Worm (Caenorhabditis elegans) whole organism, mixed stage, embryonic: ENCODE measurements around the gene sru-7.

ENCODE experiments used
- elt-1 ChIP-seq: sonication (generic microtip); optimal IDR thresholded peaks from 2 replicates; lab custom pipeline; 2017; ENCODE audit warnings: missing genetic modification characterization, mild to moderate bottlenecking, missing compliant biosample characterization, antibody characterized with exemption, moderate library complexity, borderline replicate concordance; ENCODE audit not compliant: insufficient read depth
- lin-13 ChIP-seq: fragments of 150-350 bp; optimal IDR thresholded peaks from 2 replicates; lab custom pipeline; 2014; ENCODE audit warnings: missing biosample characterization, missing genetic modification characterization
- nhr-12 ChIP-seq: fragments of 150-350 bp; optimal IDR thresholded peaks from 2 replicates; lab custom pipeline; 2014; ENCODE audit warnings: missing biosample characterization, missing genetic modification characterization
- sptf-1 ChIP-seq: sonication (generic microtip); optimal IDR thresholded peaks from 2 replicates; lab custom pipeline; 2017; ENCODE audit warnings: mild to moderate bottlenecking, missing genetic modification characterization, moderate library complexity, missing compliant biosample characterization
- unc-62 ChIP-seq: fragments of 150-350 bp; optimal IDR thresholded peaks from 2 replicates; lab custom pipeline; 2014; ENCODE audit warnings: missing biosample characterization, missing genetic modification reagents, missing genetic modification characterization
- ztf-11 ChIP-seq: fragments of 150-350 bp; optimal IDR thresholded peaks from 2 replicates; lab custom pipeline; 2014; ENCODE audit warnings: missing biosample characterization, missing genetic modification characterization

DNA sequence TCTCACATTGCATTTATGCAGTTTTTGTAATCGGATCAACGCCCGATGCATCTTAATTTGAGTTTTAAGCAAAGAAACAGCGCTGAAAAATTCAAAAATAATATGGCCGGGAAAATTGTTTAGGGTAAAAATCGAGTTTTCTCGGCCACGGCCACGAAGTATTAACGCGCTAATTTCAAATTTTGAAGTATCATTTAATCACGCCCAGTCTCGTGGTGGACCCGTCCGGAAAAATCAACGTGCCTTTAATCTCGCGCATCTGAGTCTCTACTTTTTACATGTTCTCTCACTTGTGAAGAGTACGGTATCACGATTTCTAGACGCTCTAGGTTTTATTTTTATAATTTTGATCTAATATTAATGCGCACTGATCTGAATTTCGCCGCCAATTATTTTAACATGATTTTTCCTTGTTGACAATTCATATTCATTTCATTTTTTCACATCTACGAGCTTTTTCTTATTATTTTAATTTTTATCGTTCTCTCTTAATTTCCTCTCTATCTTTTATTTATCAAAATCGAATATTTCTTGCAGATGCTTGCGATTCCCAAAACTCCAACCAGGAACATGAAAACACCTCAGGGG is 6.5 kb downstream of the sru-7 start, which contains the start of the genes acdh-13 and mesp-1:
- no peak for TF ChIP-seq sptf-1 (tag; lab: Kevin White, UChicago)
- TF ChIP-seq unc-62: no peak
- TF ChIP-seq nhr-12 (tag; lab: Kevin White, UChicago): no peak
- TF ChIP-seq ztf-11 (tag; lab: Kevin White, UChicago): no peak
- TF ChIP-seq elt-1 (tag; lab: Kevin White, UChicago): no peak
- TF ChIP-seq lin-13 (tag; lab: Kevin White, UChicago): no peak
